Worm (Caenorhabditis elegans) whole organism, L3 larva: ENCODE measurements around the gene F41C3.11.

Experiments used
- jun-1 ChIP-seq: fragments of 150-350 bp; optimal IDR thresholded peaks from 2 replicates; lab custom pipeline; 2014; ENCODE audit warnings: missing biosample characterization, missing genetic modification reagents, missing genetic modification characterization
- lin-15B ChIP-seq: fragments of 150-350 bp; optimal IDR thresholded peaks from 2 replicates; lab custom pipeline; 2014; ENCODE audit warnings: missing biosample characterization, missing genetic modification characterization
- mdl-1 ChIP-seq: fragments of 150-350 bp; optimal IDR thresholded peaks from 2 replicates; lab custom pipeline; 2014; ENCODE audit warnings: missing biosample characterization, missing genetic modification characterization

- TF ChIP-seq jun-1 (tag; lab: Kevin White, UChicago) (no peak), mdl-1 (tag; lab: Kevin White, UChicago) (no peak), lin-15B (tag; lab: Kevin White, UChicago) (no peak)
Observed at ce11 chrII:4753133-4753532, 19.4 kb upstream of the F41C3.11 start, which contains the start of gene C27D9.1.
